Fruit fly (Drosophila melanogaster) whole organism, pupa: Measurements from ENCODE around the gene lectin-24A.

Experiments
- CG10348 ChIP-seq: fragments of 200-800 bp; sonication (Bioruptor generic); IDR thresholded peaks from 2 replicates; pipeline ENCODE4 v1.3.6; 2022; ENCODE audit warnings: missing biosample characterization, missing genetic modification characterization
- CG12605 ChIP-seq: fragments of 200-800 bp; sonication (Bioruptor generic); IDR thresholded peaks from 2 replicates; pipeline ENCODE4 v1.3.6; 2022; ENCODE audit warnings: missing biosample characterization, missing genetic modification characterization
- CG13204 ChIP-seq: fragments of 200-800 bp; sonication (Bioruptor generic); optimal IDR thresholded peaks from 2 replicates; lab custom pipeline; 2018; ENCODE audit warnings: missing biosample characterization, mild to moderate bottlenecking, missing genetic modification characterization, moderate library complexity
- CG14655 ChIP-seq: fragments of 200-800 bp; sonication (Bioruptor generic); optimal IDR thresholded peaks from 3 replicates; lab custom pipeline; 2017; ENCODE audit warnings: mild to moderate bottlenecking, missing biosample characterization, missing genetic modification reagents, missing genetic modification characterization
- CG15710 ChIP-seq: fragments of 200-800 bp; sonication (Bioruptor generic); optimal IDR thresholded peaks from 2 replicates; lab custom pipeline; 2018; ENCODE audit warnings: missing biosample characterization, mild to moderate bottlenecking, missing genetic modification characterization, moderate library complexity
- CG17806 ChIP-seq: fragments of 200-800 bp; sonication (Bioruptor generic); optimal IDR thresholded peaks from 2 replicates; lab custom pipeline; 2018; ENCODE audit warnings: missing biosample characterization, mild to moderate bottlenecking, missing genetic modification characterization, moderate library complexity
- CG32121 ChIP-seq: fragments of 200-800 bp; sonication (Bioruptor generic); IDR thresholded peaks from 2 replicates; pipeline ENCODE4 v1.3.6; 2022; ENCODE audit warnings: missing biosample characterization, missing genetic modification characterization
- CG34367 ChIP-seq: fragments of 200-800 bp; sonication (Bioruptor generic); optimal IDR thresholded peaks from 2 replicates; lab custom pipeline; 2018; ENCODE audit warnings: missing biosample characterization, mild to moderate bottlenecking, missing genetic modification characterization
- CG4496 ChIP-seq: fragments of 200-800 bp; sonication (Bioruptor generic); IDR thresholded peaks from 3 replicates; pipeline ENCODE4 v1.3.6; 2022; ENCODE audit warnings: missing biosample characterization, missing genetic modification characterization
- CG8159 ChIP-seq: fragments of 200-800 bp; sonication (Bioruptor generic); optimal IDR thresholded peaks from 3 replicates; lab custom pipeline; 2018; ENCODE audit warnings: missing biosample characterization, mild to moderate bottlenecking, missing genetic modification characterization, moderate library complexity
- CG8301 ChIP-seq: fragments of 200-800 bp; sonication (Bioruptor generic); optimal IDR thresholded peaks from 2 replicates; lab custom pipeline; 2018; ENCODE audit warnings: missing biosample characterization, mild to moderate bottlenecking, missing genetic modification characterization
- CG9948 ChIP-seq: fragments of 200-800 bp; sonication (Bioruptor generic); optimal IDR thresholded peaks from 2 replicates; lab custom pipeline; 2018; ENCODE audit warnings: missing biosample characterization, mild to moderate bottlenecking, missing genetic modification characterization, moderate library complexity
- D1 ChIP-seq: fragments of 200-800 bp; sonication (Bioruptor generic); optimal IDR thresholded peaks from 2 replicates; lab custom pipeline; 2018; ENCODE audit warnings: missing biosample characterization, mild to moderate bottlenecking, missing genetic modification characterization, moderate library complexity
- EcR ChIP-seq: fragments of 200-800 bp; sonication (Bioruptor generic); optimal IDR thresholded peaks from 3 replicates; lab custom pipeline; 2019; ENCODE audit warnings: missing biosample characterization, missing genetic modification characterization, mild to moderate bottlenecking, moderate library complexity, missing genetic modification reagents
- Ets98B ChIP-seq: fragments of 200-800 bp; sonication (Bioruptor generic); IDR thresholded peaks from 2 replicates; pipeline ENCODE4 v1.3.6; 2022; ENCODE audit warnings: missing biosample characterization, missing genetic modification characterization
- Pif1A ChIP-seq: fragments of 200-800 bp; sonication (Bioruptor generic); optimal IDR thresholded peaks from 3 replicates; lab custom pipeline; 2016; ENCODE audit warnings: missing biosample characterization, missing genetic modification characterization
- Pif1B ChIP-seq: fragments of 200-800 bp; sonication (Bioruptor generic); optimal IDR thresholded peaks from 3 replicates; lab custom pipeline; 2016; ENCODE audit warnings: missing biosample characterization, missing genetic modification characterization
- Snoo ChIP-seq: fragments of 200-800 bp; sonication (Bioruptor generic); optimal IDR thresholded peaks from 3 replicates; lab custom pipeline; 2017; ENCODE audit warnings: missing biosample characterization, mild to moderate bottlenecking, missing genetic modification characterization, inconsistent platforms
- fd96Ca ChIP-seq: fragments of 200-800 bp; sonication (Bioruptor generic); IDR thresholded peaks from 3 replicates; pipeline ENCODE4 v1.3.6; 2022; ENCODE audit warnings: missing biosample characterization, missing genetic modification characterization
- gl ChIP-seq: fragments of 200-800 bp; sonication (Bioruptor generic); optimal IDR thresholded peaks from 2 replicates; lab custom pipeline; 2018; ENCODE audit warnings: missing biosample characterization, mild to moderate bottlenecking, missing genetic modification characterization
- rn ChIP-seq: fragments of 200-800 bp; sonication (Bioruptor generic); IDR thresholded peaks from 2 replicates; pipeline ENCODE4 v1.3.6; 2022; ENCODE audit warnings: missing biosample characterization, missing genetic modification characterization

The lectin-24A gene

DNA sequence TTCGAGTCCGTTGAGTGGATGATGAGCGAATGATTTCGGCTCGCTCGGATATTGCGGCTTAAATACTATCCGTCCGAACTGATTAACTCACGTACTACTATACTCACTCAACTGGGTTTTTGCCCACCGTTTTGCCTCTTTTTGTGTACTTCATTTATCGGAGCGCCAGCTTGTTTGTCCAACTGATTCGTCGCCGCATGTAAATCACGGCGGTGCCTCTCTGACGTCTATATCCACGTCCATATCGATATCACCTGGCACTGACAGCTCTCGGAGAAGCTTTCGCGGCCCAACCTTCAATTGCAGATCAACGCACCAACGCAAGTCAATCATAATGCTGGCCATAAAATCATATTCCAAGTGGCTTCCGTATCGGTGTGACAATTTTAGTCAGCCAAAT, 19.8 kb downstream of the lectin-24A start, which contains the start of gene CG3604:
CG3604 (minus strand) TSS at position 101 of the 400 bp plus-strand sequence.
- TF ChIP-seq CG14655 (GFP tag; lab: Kevin White, UChicago) (no peak), fd96Ca (GFP tag; lab: Robert Waterston, UW) (no peak), CG15710 (tag; lab: Kevin White, UChicago) (no peak), EcR (no peak), CG8301 (tag; lab: Kevin White, UChicago) (no peak), CG8159 (tag; lab: Kevin White, UChicago) (no peak), rn (GFP tag; lab: Robert Waterston, UW) (no peak), CG17806 (tag; lab: Kevin White, UChicago) (no peak), CG32121 (GFP tag; lab: Robert Waterston, UW) (no peak), Pif1A (GFP tag; lab: Kevin White, UChicago) (no peak), Snoo (tag; lab: Kevin White, UChicago) (no peak)

DNA sequence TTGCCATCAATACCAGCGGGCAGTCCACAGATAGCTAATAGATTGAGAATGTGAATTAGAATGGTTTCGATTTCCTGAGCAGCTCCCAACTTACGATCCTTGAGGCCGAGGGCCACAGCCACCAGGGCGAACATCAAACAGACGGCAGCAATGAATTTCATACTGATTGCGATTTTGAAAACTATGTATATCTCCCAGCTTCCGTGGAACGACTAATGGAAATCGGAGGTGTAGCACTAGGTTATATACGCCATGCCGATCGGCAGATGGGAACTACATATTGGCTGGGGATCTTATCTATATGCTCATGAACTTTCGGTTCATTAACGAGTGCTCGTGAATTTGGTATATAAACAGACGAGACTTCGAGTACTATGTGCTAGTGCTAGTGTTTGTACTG, 21.1 kb downstream of the lectin-24A start, which contains the start of gene IM33:
IM33 (minus strand) TSS at position 221 of the 400 bp plus-strand sequence.
- TF ChIP-seq D1 (tag; lab: Kevin White, UChicago) = no peak
- no peak for TF ChIP-seq Ets98B (GFP tag; lab: Robert Waterston, UW)
- no peak for TF ChIP-seq Pif1A (GFP tag; lab: Kevin White, UChicago)
- no peak for TF ChIP-seq Snoo (tag; lab: Kevin White, UChicago)
- TF ChIP-seq rn (GFP tag; lab: Robert Waterston, UW) = no peak
- no peak for TF ChIP-seq CG32121 (GFP tag; lab: Robert Waterston, UW)
- TF ChIP-seq CG12605 (GFP tag; lab: Robert Waterston, UW) = no peak
- no peak for TF ChIP-seq CG8159 (tag; lab: Kevin White, UChicago)
- TF ChIP-seq Pif1B = no peak
- TF ChIP-seq CG17806 (tag; lab: Kevin White, UChicago) = no peak
- TF ChIP-seq CG14655 (GFP tag; lab: Kevin White, UChicago) = no peak
- TF ChIP-seq fd96Ca (GFP tag; lab: Robert Waterston, UW) = no peak
- no peak for TF ChIP-seq CG8301 (tag; lab: Kevin White, UChicago)
- TF ChIP-seq CG9948 (tag; lab: Kevin White, UChicago) = no peak
- TF ChIP-seq CG4496 (GFP tag; lab: Robert Waterston, UW) = no peak
- no peak for TF ChIP-seq CG34367 (tag; lab: Kevin White, UChicago)
- TF ChIP-seq EcR = no peak
- no peak for TF ChIP-seq CG15710 (tag; lab: Kevin White, UChicago)

DNA sequence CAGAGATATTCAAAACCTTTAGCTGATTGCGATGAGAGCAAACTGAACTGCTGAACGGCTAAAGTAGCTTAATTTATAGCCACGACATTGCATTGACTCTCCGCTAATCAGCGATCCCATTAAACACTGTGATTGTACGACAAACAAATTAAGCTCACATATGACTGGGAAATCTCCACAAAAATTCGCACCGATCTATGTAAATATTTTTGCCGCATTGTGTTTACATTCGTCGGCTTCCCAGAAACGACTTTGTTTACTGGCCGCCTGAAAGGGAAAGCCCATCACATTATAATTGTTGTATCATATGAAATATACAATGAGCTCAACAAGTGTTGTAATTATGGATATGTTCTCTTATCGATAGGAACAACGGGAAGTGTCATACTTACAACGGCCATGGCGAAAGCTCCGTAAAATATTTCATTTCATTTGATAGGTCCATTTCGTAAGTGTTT, 22.2 kb downstream of the lectin-24A start, which contains the start of gene CG16713:
CG16713 (minus strand) TSS at position 51 of the 458 bp plus-strand sequence.
- TF ChIP-seq D1 (tag; lab: Kevin White, UChicago) (no peak), gl (tag; lab: Kevin White, UChicago) (no peak)

DNA sequence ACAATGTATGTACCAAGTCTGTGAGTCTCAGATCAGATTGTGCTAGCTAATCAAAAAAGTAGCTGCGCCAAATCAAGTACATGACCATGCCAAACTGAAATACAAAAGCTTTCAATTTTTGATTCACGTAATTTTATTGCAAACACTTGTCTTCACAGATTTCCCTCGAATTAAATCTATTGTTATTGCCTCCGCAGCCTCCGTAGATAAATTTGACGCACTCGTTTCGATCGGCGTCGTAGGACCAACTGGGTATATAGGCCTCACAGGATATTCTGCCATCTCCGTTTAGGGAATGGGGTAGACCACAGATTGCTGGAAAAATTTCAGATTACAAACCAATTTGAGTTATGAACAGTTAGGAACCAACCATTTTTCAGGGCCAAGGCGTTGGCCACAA, 22.7 kb downstream of the lectin-24A start, which contains the start of gene CG43165:
CG43165 (minus strand) TSS at position 101 of the 400 bp plus-strand sequence.
- 0 out of 3 replicates have a peak, but pooled peaks have one; percentile 19 for TF ChIP-seq CG4496 (GFP tag; lab: Robert Waterston, UW)
- TF ChIP-seq D1 (tag; lab: Kevin White, UChicago) = no peak

DNA sequence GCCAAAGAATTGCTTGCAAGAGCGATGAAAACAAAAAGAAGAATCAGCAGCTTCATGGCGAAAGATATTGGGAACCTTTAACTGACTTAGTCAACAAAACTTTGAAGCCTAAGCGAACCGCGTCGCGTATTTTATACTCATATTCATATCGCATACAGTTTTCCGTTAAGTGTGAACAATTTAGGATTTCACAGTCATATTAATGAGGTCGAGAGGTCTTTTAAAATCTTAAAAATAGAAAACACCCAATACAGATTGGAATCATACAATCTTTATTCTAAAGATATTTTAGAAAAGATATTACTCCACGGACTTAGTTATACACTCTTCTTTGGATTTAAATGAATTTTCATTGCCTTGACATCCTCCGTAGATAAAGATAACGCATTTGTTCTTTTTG, 23.8 kb downstream of the lectin-24A start, which contains the start of gene Acp24A4:
Acp24A4 (minus strand) TSS at position 101 of the 400 bp plus-strand sequence.
- TF ChIP-seq D1 (tag; lab: Kevin White, UChicago) = no peak
- TF ChIP-seq EcR = no peak

DNA sequence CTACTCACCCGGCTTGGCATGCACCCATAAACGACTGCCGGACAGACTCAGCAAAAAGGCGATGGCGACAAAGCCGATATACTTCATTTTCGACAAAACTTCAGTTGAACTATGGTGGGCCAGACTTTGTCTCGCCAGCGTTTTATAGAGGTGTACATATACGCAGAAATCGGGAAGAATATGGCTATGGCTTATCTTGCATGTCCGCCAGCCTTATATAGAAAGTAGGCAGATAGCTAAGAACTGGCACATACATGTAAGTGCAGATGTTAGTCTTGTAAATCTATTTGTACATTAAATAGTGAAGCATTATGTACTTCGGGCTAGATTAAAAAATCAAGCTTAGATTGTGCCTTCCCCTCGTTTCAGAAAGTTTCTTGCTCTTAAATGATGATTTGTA, 24.5 kb downstream of the lectin-24A start, which contains the start of gene CG3513:
CG3513 (minus strand) TSS at position 101 of the 400 bp plus-strand sequence.
- TF ChIP-seq Pif1B (no peak), gl (tag; lab: Kevin White, UChicago) (no peak), CG10348 (GFP tag; lab: Robert Waterston, UW) (no peak)

DNA sequence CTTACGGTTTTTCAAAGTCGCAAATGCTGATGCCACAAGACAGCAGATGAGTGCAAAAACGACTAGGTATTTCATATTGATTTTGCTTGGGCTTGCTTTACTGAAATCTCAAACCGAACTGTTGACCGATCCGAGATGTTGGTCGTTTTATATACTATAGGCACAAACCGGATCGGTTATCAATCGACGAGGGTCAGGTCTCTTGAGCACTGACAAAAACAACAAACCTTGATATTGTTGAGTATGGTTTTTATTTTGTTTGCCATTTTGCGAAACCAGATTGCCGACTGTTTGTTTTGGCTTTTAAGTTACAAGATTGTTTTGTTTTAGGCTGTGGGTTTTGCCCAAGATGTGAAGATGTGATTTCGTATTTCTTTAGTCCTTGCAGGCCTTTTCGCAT, 25.1 kb downstream of the lectin-24A start, which contains the start of gene CG16704:
CG16704 (minus strand) TSS at position 122 of the 400 bp plus-strand sequence.
- no peak for TF ChIP-seq CG32121 (GFP tag; lab: Robert Waterston, UW)
- no peak for TF ChIP-seq D1 (tag; lab: Kevin White, UChicago)
- no peak for TF ChIP-seq CG34367 (tag; lab: Kevin White, UChicago)
- no peak for TF ChIP-seq Ets98B (GFP tag; lab: Robert Waterston, UW)
- no peak for TF ChIP-seq Pif1A (GFP tag; lab: Kevin White, UChicago)
- TF ChIP-seq fd96Ca (GFP tag; lab: Robert Waterston, UW) = no peak
- TF ChIP-seq CG10348 (GFP tag; lab: Robert Waterston, UW) = no peak
- no peak for TF ChIP-seq rn (GFP tag; lab: Robert Waterston, UW)
- TF ChIP-seq CG8301 (tag; lab: Kevin White, UChicago) = no peak
- TF ChIP-seq CG8159 (tag; lab: Kevin White, UChicago) = no peak
- TF ChIP-seq EcR = no peak
- TF ChIP-seq CG17806 (tag; lab: Kevin White, UChicago) = no peak
- TF ChIP-seq CG13204 = no peak
- no peak for TF ChIP-seq CG15710 (tag; lab: Kevin White, UChicago)
- no peak for TF ChIP-seq CG14655 (GFP tag; lab: Kevin White, UChicago)
- no peak for TF ChIP-seq gl (tag; lab: Kevin White, UChicago)
- TF ChIP-seq CG4496 (GFP tag; lab: Robert Waterston, UW) = no peak
- TF ChIP-seq, all 21 proteins: peak for 0
